Worm (Caenorhabditis elegans) whole organism, L2 larva: ENCODE data around the gene F49H6.12.

ENCODE experiments used
- C34F6.9 ChIP-seq: fragments of 150-350 bp; optimal IDR thresholded peaks from 2 replicates; lab custom pipeline; 2014; ENCODE audit warnings: missing biosample characterization, missing genetic modification characterization
- Y55F3AM.14 ChIP-seq: fragments of 200-800 bp; sonication (Bioruptor generic); optimal IDR thresholded peaks from 2 replicates; lab custom pipeline; 2018; ENCODE audit warnings: mild to moderate bottlenecking, missing genetic modification characterization, missing compliant biosample characterization
- ZK546.5 ChIP-seq: sonication (generic microtip); optimal IDR thresholded peaks from 2 replicates; lab custom pipeline; 2017; ENCODE audit warnings: missing biosample characterization, missing genetic modification characterization
- alr-1 ChIP-seq: fragments of 150-350 bp; optimal IDR thresholded peaks from 2 replicates; lab custom pipeline; 2014; ENCODE audit warnings: missing biosample characterization, missing genetic modification characterization
- aly-2 ChIP-seq: fragments of 150-350 bp; optimal IDR thresholded peaks from 2 replicates; lab custom pipeline; 2014; ENCODE audit warnings: missing biosample characterization, missing genetic modification characterization
- ama-1 ChIP-seq: fragments of 150-350 bp; optimal IDR thresholded peaks from 2 replicates; lab custom pipeline; 2018; ENCODE audit warnings: inconsistent platforms
- blmp-1 ChIP-seq: sonication (generic microtip); optimal IDR thresholded peaks from 2 replicates; lab custom pipeline; 2017; ENCODE audit warnings: missing genetic modification characterization, mild to moderate bottlenecking, missing compliant biosample characterization, antibody characterized with exemption, moderate library complexity; ENCODE audit not compliant: insufficient read depth
- ceh-82 ChIP-seq: fragments of 150-350 bp; optimal IDR thresholded peaks from 2 replicates; lab custom pipeline; 2014; ENCODE audit warnings: missing biosample characterization, missing genetic modification characterization
- crh-2 ChIP-seq: sonication (generic microtip); optimal IDR thresholded peaks from 2 replicates; lab custom pipeline; 2017; ENCODE audit warnings: missing biosample characterization, missing genetic modification characterization
- dmd-4 ChIP-seq: sonication (generic microtip); optimal IDR thresholded peaks from 2 replicates; lab custom pipeline; 2017; ENCODE audit warnings: missing biosample characterization, missing genetic modification characterization
- egl-27 ChIP-seq: sonication (generic microtip); optimal IDR thresholded peaks from 3 replicates; lab custom pipeline; 2017; ENCODE audit warnings: missing biosample characterization, missing genetic modification reagents, missing genetic modification characterization
- elt-1 ChIP-seq: fragments of 150-350 bp; optimal IDR thresholded peaks from 2 replicates; lab custom pipeline; 2014; ENCODE audit warnings: missing biosample characterization, missing genetic modification characterization
- fos-1 ChIP-seq: fragments of 150-350 bp; optimal IDR thresholded peaks from 2 replicates; lab custom pipeline; 2014; ENCODE audit warnings: missing biosample characterization, missing genetic modification characterization
- gmeb-1 ChIP-seq: fragments of 150-350 bp; optimal IDR thresholded peaks from 2 replicates; lab custom pipeline; 2014; ENCODE audit warnings: missing biosample characterization, missing genetic modification characterization
- mab-5 ChIP-seq: fragments of 150-350 bp; optimal IDR thresholded peaks from 2 replicates; lab custom pipeline; 2014; ENCODE audit warnings: missing biosample characterization, missing genetic modification characterization
- mbf-1 ChIP-seq: sonication (generic microtip); optimal IDR thresholded peaks from 2 replicates; lab custom pipeline; 2017; ENCODE audit warnings: missing biosample characterization, missing genetic modification characterization
- mdl-1 ChIP-seq, 2 experiments: fragments of 150-350 bp in 1 of 2; sonication (generic microtip) in 1 of 2; optimal IDR thresholded peaks; 2 replicates each; lab custom pipeline; 2017; ENCODE audit warnings: missing biosample characterization in 2 of 2, missing genetic modification characterization in 2 of 2
- nhr-11 ChIP-seq: fragments of 150-350 bp; optimal IDR thresholded peaks from 2 replicates; lab custom pipeline; 2014; ENCODE audit warnings: missing biosample characterization, missing genetic modification characterization
- nhr-12 ChIP-seq: fragments of 150-350 bp; optimal IDR thresholded peaks from 2 replicates; lab custom pipeline; 2014; ENCODE audit warnings: missing biosample characterization, missing genetic modification characterization
- nhr-129 ChIP-seq: fragments of 150-350 bp; optimal IDR thresholded peaks from 2 replicates; lab custom pipeline; 2014; ENCODE audit warnings: missing biosample characterization, missing genetic modification characterization
- nhr-21 ChIP-seq: fragments of 150-350 bp; optimal IDR thresholded peaks from 2 replicates; lab custom pipeline; 2014; ENCODE audit warnings: missing biosample characterization, missing genetic modification characterization
- nhr-23 ChIP-seq: fragments of 150-350 bp; optimal IDR thresholded peaks from 2 replicates; lab custom pipeline; 2014; ENCODE audit warnings: missing biosample characterization, missing genetic modification reagents, missing genetic modification characterization
- nhr-237 ChIP-seq: fragments of 150-350 bp; optimal IDR thresholded peaks from 2 replicates; lab custom pipeline; 2014; ENCODE audit warnings: missing biosample characterization, missing genetic modification characterization
- nhr-25 ChIP-seq: fragments of 150-350 bp; sonication (generic microtip); optimal IDR thresholded peaks from 3 replicates; lab custom pipeline; 2014; ENCODE audit warnings: missing biosample characterization, missing genetic modification characterization
- peb-1 ChIP-seq: fragments of 150-350 bp; optimal IDR thresholded peaks from 2 replicates; lab custom pipeline; 2014; ENCODE audit warnings: missing biosample characterization, missing genetic modification characterization
- skn-1 ChIP-seq: sonication (generic microtip); optimal IDR thresholded peaks from 2 replicates; lab custom pipeline; 2017; ENCODE audit warnings: missing biosample characterization, missing genetic modification characterization
- sma-3 ChIP-seq: sonication (generic microtip); optimal IDR thresholded peaks from 2 replicates; lab custom pipeline; 2016; ENCODE audit warnings: missing genetic modification reagents, missing genetic modification characterization, missing compliant biosample characterization
- snpc-4 ChIP-seq: fragments of 150-350 bp; optimal IDR thresholded peaks from 2 replicates; lab custom pipeline; 2014; ENCODE audit warnings: missing biosample characterization, missing genetic modification characterization
- unc-39 ChIP-seq: fragments of 150-350 bp; optimal IDR thresholded peaks from 2 replicates; lab custom pipeline; 2014; ENCODE audit warnings: missing biosample characterization, missing genetic modification characterization
- unc-62 ChIP-seq: fragments of 150-350 bp; optimal IDR thresholded peaks from 2 replicates; lab custom pipeline; 2014; ENCODE audit warnings: missing biosample characterization, missing genetic modification reagents, missing genetic modification characterization
- zag-1 ChIP-seq: fragments of 150-350 bp; optimal IDR thresholded peaks from 2 replicates; lab custom pipeline; 2014; ENCODE audit warnings: missing biosample characterization, missing genetic modification characterization
- ztf-1 ChIP-seq: fragments of 200-800 bp; sonication (Bioruptor generic); conservative IDR thresholded peaks from 2 replicates; pipeline ENCODE4 v1.3.6; 2022; ENCODE audit warnings: missing genetic modification characterization, missing compliant biosample characterization
- ztf-11 ChIP-seq: sonication (generic microtip); optimal IDR thresholded peaks from 2 replicates; lab custom pipeline; 2017; ENCODE audit warnings: missing biosample characterization, missing genetic modification characterization
- ztf-4 ChIP-seq: fragments of 150-350 bp; optimal IDR thresholded peaks from 2 replicates; lab custom pipeline; 2014; ENCODE audit warnings: missing biosample characterization, missing genetic modification characterization

The F49H6.12 gene

ce11 chrV:16987783-16988182, 33.5 kb downstream of the F49H6.12 start:
- TF ChIP-seq crh-2 (tag; lab: Kevin White, UChicago) (no peak), blmp-1 (tag; lab: Kevin White, UChicago) (no peak), aly-2 (tag; lab: Kevin White, UChicago) (no peak), mbf-1 (tag; lab: Kevin White, UChicago) (no peak), Y55F3AM.14 (GFP tag; lab: Kevin White, UChicago) (no peak), nhr-23 (no peak), dmd-4 (tag; lab: Kevin White, UChicago) (no peak), alr-1 (tag; lab: Kevin White, UChicago) (no peak), ztf-11 (tag; lab: Kevin White, UChicago) (no peak), nhr-11 (no peak), ztf-1 (GFP tag; lab: Robert Waterston, UW) (no peak)

DNA sequence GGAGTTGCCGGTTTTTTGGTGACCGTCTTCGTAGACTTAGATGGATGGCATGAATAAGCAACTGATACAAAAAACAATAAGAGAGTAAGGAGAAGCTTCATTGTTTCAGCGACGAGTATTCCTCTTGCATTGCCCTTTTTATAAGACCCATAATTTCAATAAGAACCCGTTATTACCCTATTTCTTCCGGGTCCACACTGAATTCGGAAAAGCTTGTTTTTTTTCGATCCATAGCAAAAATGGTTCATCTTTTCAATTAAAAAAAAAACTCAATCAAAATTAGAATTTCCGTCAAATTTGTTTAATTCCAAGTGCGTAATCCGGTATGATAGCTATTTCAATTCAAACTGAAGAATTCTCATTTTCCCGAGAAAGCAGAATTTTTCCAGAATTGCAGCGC, 34.2 kb downstream of the F49H6.12 start, which contains the start of gene Y102A5C.40:
Y102A5C.40 (minus strand) TSS at position 101 of the 400 bp plus-strand sequence.
- no peak for TF ChIP-seq ztf-4 (tag; lab: Kevin White, UChicago)
- no peak for TF ChIP-seq skn-1
- no peak for TF ChIP-seq egl-27
- TF ChIP-seq dmd-4 (tag; lab: Kevin White, UChicago) = no peak
- no peak for TF ChIP-seq unc-62 (GFP tag; lab: Kevin White, UChicago)
- no peak for TF ChIP-seq ztf-1 (GFP tag; lab: Robert Waterston, UW)
- TF ChIP-seq elt-1 (tag; lab: Kevin White, UChicago) = no peak
- TF ChIP-seq, all 48 proteins: peak for 0

- TF ChIP-seq ZK546.5 (tag; lab: Kevin White, UChicago) = no peak
- no peak for TF ChIP-seq nhr-21 (tag; lab: Kevin White, UChicago)
- TF ChIP-seq peb-1 (tag; lab: Kevin White, UChicago) = no peak
- no peak for TF ChIP-seq snpc-4 (tag; lab: Kevin White, UChicago)
- TF ChIP-seq ztf-1 (GFP tag; lab: Robert Waterston, UW) = no peak
- TF ChIP-seq ceh-82 (tag; lab: Kevin White, UChicago) = no peak
- no peak for TF ChIP-seq nhr-12 (tag; lab: Kevin White, UChicago)
These were observed 40.9 kb downstream of the F49H6.12 start, which contains the start of gene srz-54 for ce11 chrV:16980368-16980767. Gene srz-54 (plus strand): TSS chrV:16980668.

- TF ChIP-seq nhr-23 (no peak), C34F6.9 (tag; lab: Kevin White, UChicago) (no peak), gmeb-1 (tag; lab: Kevin White, UChicago) (no peak), ama-1 (no peak), zag-1 (tag; lab: Kevin White, UChicago) (no peak), nhr-129 (tag; lab: Kevin White, UChicago) (no peak), snpc-4 (tag; lab: Kevin White, UChicago) (no peak), fos-1 (tag; lab: Kevin White, UChicago) (no peak), Y55F3AM.14 (GFP tag; lab: Kevin White, UChicago) (no peak), ztf-1 (GFP tag; lab: Robert Waterston, UW) (no peak), nhr-21 (tag; lab: Kevin White, UChicago) (no peak), blmp-1 (tag; lab: Kevin White, UChicago) (no peak), unc-62 (GFP tag; lab: Kevin White, UChicago) (no peak), dmd-4 (tag; lab: Kevin White, UChicago) (no peak), skn-1 (no peak)
These were observed 46.3 kb downstream of the F49H6.12 start, which contains the start of gene srx-54 for ce11 chrV:16974919-16975318. Gene srx-54 (plus strand): TSS chrV:16975219.

DNA sequence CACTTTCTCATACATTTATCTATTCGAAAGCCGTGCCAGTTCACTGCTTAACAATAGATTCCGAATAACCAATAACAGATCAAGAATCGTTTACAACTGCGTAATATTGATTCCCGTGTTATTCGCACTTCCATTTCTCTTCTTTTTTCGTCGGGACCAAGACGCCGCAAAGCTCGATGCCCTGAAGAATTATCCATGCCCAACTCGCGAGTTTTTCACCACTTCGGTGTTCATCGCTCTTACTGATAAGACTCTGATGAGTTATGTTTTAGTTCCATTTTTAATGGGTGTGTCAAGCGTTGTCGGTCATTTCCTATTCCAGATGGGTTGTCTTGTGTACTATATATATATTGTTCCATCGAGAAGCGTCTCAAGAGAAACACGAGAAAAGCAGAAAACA, 47.9 kb downstream of the F49H6.12 start:
- TF ChIP-seq nhr-11 (no peak), sma-3 (GFP tag; lab: Kevin White, UChicago) (no peak), ama-1 (no peak), unc-39 (tag; lab: Kevin White, UChicago) (no peak), mdl-1 (tag; optimal IDR thresholded peaks at IDR 0.05; lab: Kevin White, UChicago) (no peak), mab-5 (no peak), zag-1 (tag; lab: Kevin White, UChicago) (no peak), blmp-1 (tag; lab: Kevin White, UChicago) (no peak), nhr-23 (no peak), nhr-237 (tag; lab: Kevin White, UChicago) (no peak), Y55F3AM.14 (GFP tag; lab: Kevin White, UChicago) (no peak), nhr-12 (tag; lab: Kevin White, UChicago) (no peak), peb-1 (tag; lab: Kevin White, UChicago) (no peak), nhr-25 (tag; lab: Kevin White, UChicago) (no peak), gmeb-1 (tag; lab: Kevin White, UChicago) (no peak), fos-1 (tag; lab: Kevin White, UChicago) (no peak)
